Worm (Caenorhabditis elegans) whole organism, young adult: ENCODE results near the gene C28D4.18.

Experiments used
- D2030.7 ChIP-seq: fragments of 200-800 bp; sonication (Bioruptor generic); IDR thresholded peaks from 2 replicates; pipeline ENCODE4 v1.3.6; 2022; ENCODE audit warnings: missing genetic modification reagents, missing genetic modification characterization, missing compliant biosample characterization
- F49E8.2 ChIP-seq: sonication (generic microtip); optimal IDR thresholded peaks from 3 replicates; lab custom pipeline; 2017; ENCODE audit warnings: missing genetic modification characterization, mild to moderate bottlenecking, missing compliant biosample characterization, antibody characterized with exemption, moderate library complexity; ENCODE audit not compliant: insufficient read depth
- ceh-91 ChIP-seq: fragments of 200-800 bp; sonication (Bioruptor generic); IDR thresholded peaks from 2 replicates; pipeline ENCODE4 v1.3.6; 2022; ENCODE audit warnings: missing genetic modification reagents, missing genetic modification characterization, missing compliant biosample characterization
- hlh-26 ChIP-seq: fragments of 200-800 bp; sonication (Bioruptor generic); conservative IDR thresholded peaks from 2 replicates; pipeline ENCODE4 v1.3.6; 2022; ENCODE audit warnings: missing genetic modification reagents, missing genetic modification characterization, missing compliant biosample characterization
- madf-10 ChIP-seq: sonication (generic microtip); optimal IDR thresholded peaks from 2 replicates; lab custom pipeline; 2016; ENCODE audit warnings: mild to moderate bottlenecking, missing genetic modification characterization, missing compliant biosample characterization
- nfyb-1 ChIP-seq: fragments of 200-800 bp; sonication (Bioruptor generic); IDR thresholded peaks from 2 replicates; pipeline ENCODE4 v1.3.6; 2022; ENCODE audit warnings: missing genetic modification reagents, missing genetic modification characterization, missing compliant biosample characterization
- nhr-179 ChIP-seq: sonication (generic microtip); optimal IDR thresholded peaks from 2 replicates; lab custom pipeline; 2016; ENCODE audit warnings: mild to moderate bottlenecking, missing genetic modification characterization, missing compliant biosample characterization
- rpc-1 ChIP-seq, 2 experiments: fragments of 150-350 bp in 1 of 2; sonication (generic microtip) in 1 of 2; optimal IDR thresholded peaks; 2 replicates each; lab custom pipeline; 2014 to 2018; ENCODE audit warnings: missing biosample characterization in 1 of 2, missing genetic modification characterization in 1 of 2, missing genetic modification reagents in 1 of 2, missing genotype in 1 of 2
- snpc-4 ChIP-seq, 5 experiments: fragments of 150-350 bp in 1 of 5; sonication (generic microtip) in 4 of 5; optimal IDR thresholded peaks; 2 replicates each; lab custom pipeline; 2014 to 2018; ENCODE audit warnings: missing genetic modification characterization in 5 of 5, missing biosample characterization in 3 of 5, antibody characterized with exemption in 2 of 5, mild to moderate bottlenecking in 2 of 5, missing compliant biosample characterization in 2 of 5, missing genotype in 2 of 5, moderate library complexity in 2 of 5, missing genetic modification reagents in 1 of 5
- zfh-2 ChIP-seq: fragments of 200-800 bp; sonication (Bioruptor generic); conservative IDR thresholded peaks from 2 replicates; pipeline ENCODE4 v1.3.6; 2022; ENCODE audit warnings: missing genetic modification reagents, missing genetic modification characterization, missing compliant biosample characterization

ce11 chrIV:9680841-9681240 lies 44.2 kb upstream of the C28D4.18 start, which contains the start of gene ins-8:
- no peak for TF ChIP-seq snpc-4 (GFP tag; optimal IDR thresholded peaks at IDR 0.05; lab: Kevin White, UChicago)
- no peak for TF ChIP-seq snpc-4 (tag; optimal IDR thresholded peaks at IDR 0.05; lab: Kevin White, UChicago)
- no peak for TF ChIP-seq hlh-26 (GFP tag; lab: Robert Waterston, UW)
- TF ChIP-seq nfyb-1 (GFP tag; lab: Robert Waterston, UW) = no peak
- TF ChIP-seq nhr-179 (tag; lab: Kevin White, UChicago) = no peak
- no peak for TF ChIP-seq rpc-1 (optimal IDR thresholded peaks at IDR 0.05; lab: Kevin White, UChicago)
- TF ChIP-seq rpc-1 (tag; optimal IDR thresholded peaks at IDR 0.05; lab: Kevin White, UChicago) = no peak
- TF ChIP-seq madf-10 (tag; lab: Kevin White, UChicago) = no peak
- TF ChIP-seq ceh-91 (GFP tag; lab: Robert Waterston, UW) = no peak
- no peak for TF ChIP-seq zfh-2 (GFP tag; lab: Robert Waterston, UW)
- no peak for TF ChIP-seq F49E8.2 (tag; lab: Kevin White, UChicago)
- TF ChIP-seq D2030.7 (GFP tag; lab: Robert Waterston, UW) = no peak
